Worm (Caenorhabditis elegans) whole organism, L4 larva: ENCODE measurements around the gene dmd-6.

Source experiments
- F49E8.2 ChIP-seq: sonication (generic microtip); optimal IDR thresholded peaks from 2 replicates; lab custom pipeline; 2016; ENCODE audit warnings: missing compliant biosample characterization, mild to moderate bottlenecking, missing genetic modification characterization, borderline replicate concordance
- R02D3.7 ChIP-seq: fragments of 150-350 bp; sonication (generic microtip); optimal IDR thresholded peaks from 3 replicates; lab custom pipeline; 2014; ENCODE audit warnings: missing biosample characterization, missing genetic modification characterization
- aly-2 ChIP-seq: sonication (generic microtip); optimal IDR thresholded peaks from 2 replicates; lab custom pipeline; 2018; ENCODE audit warnings: missing biosample characterization, missing genetic modification characterization
- ceh-20 ChIP-seq: fragments of 200-800 bp; sonication (Bioruptor generic); IDR thresholded peaks from 2 replicates; pipeline ENCODE4 v1.3.6; 2022; ENCODE audit warnings: missing genetic modification reagents, missing genetic modification characterization, missing compliant biosample characterization
- dve-1 ChIP-seq: sonication (generic microtip); optimal IDR thresholded peaks from 2 replicates; lab custom pipeline; 2017; ENCODE audit warnings: antibody characterized with exemption, mild to moderate bottlenecking, missing genetic modification characterization, missing compliant biosample characterization; ENCODE audit not compliant: insufficient read depth
- fos-1 ChIP-seq: fragments of 150-350 bp; optimal IDR thresholded peaks from 2 replicates; lab custom pipeline; 2014; ENCODE audit warnings: missing biosample characterization, missing genetic modification characterization
- nhr-11 ChIP-seq: fragments of 150-350 bp; optimal IDR thresholded peaks from 2 replicates; lab custom pipeline; 2014; ENCODE audit warnings: missing biosample characterization, missing genetic modification characterization
- nhr-6 ChIP-seq: fragments of 150-350 bp; optimal IDR thresholded peaks from 2 replicates; lab custom pipeline; 2014; ENCODE audit warnings: missing biosample characterization, missing genetic modification characterization
- unc-39 ChIP-seq: sonication (generic microtip); optimal IDR thresholded peaks from 2 replicates; lab custom pipeline; 2017; ENCODE audit warnings: missing biosample characterization, missing genetic modification characterization
- unc-62 ChIP-seq, 3 experiments: fragments of 150-350 bp in 1 of 3; sonication (generic microtip); optimal IDR thresholded peaks in 2 of 3; peaks in 1 of 3; 1 replicate in 1 of 3; 2 replicates in 2 of 3; lab custom pipeline; 2014 to 2017; ENCODE audit warnings: missing biosample characterization in 3 of 3, missing genetic modification characterization in 3 of 3, missing genetic modification reagents in 3 of 3, missing genotype in 1 of 3

DNA sequence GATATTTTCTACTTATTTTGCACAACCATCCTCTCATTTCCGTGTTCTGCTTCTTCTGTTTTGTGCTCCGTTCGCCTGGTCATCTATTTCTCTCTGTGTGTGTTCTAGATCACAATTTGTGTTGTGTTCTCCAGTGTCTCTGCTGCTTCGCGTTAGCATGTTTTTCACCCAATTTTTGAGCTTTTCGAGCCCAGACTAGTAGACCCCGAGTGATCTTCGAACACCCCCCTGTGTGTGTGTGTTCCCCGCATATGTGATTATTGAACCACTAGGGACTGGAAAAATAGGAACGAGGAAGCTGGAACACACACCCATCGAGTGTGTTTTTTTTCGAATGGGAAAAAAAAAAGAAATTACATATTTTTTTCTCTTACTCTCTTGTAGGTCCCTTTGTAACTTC lies 2.1 kb downstream of the dmd-6 start:
- TF ChIP-seq nhr-11 (tag; lab: Kevin White, UChicago) (no peak), dve-1 (tag; lab: Kevin White, UChicago) (no peak), nhr-6 (tag; lab: Kevin White, UChicago) (no peak), unc-39 (tag; lab: Kevin White, UChicago) (no peak), unc-62 (GFP tag; optimal IDR thresholded peaks at IDR 0.05 in 1 of 2; lab: Kevin White, UChicago) (peak in 1 of 2 experiments; percentile 81), unc-62 (tag; optimal IDR thresholded peaks at IDR 0.05; lab: Kevin White, UChicago) (no peak), R02D3.7 (tag; lab: Kevin White, UChicago) (no peak), aly-2 (tag; lab: Kevin White, UChicago) (no peak), ceh-20 (GFP tag; lab: Robert Waterston, UW) (no peak), fos-1 (tag; lab: Kevin White, UChicago) (no peak), F49E8.2 (no peak)
